Fruit fly (Drosophila melanogaster) whole organism, embryonic: ENCODE results near the gene CG17781.

ENCODE experiments used
- Ada2b ChIP-seq: fragments of 200-800 bp; sonication (Bioruptor generic); IDR thresholded peaks from 2 replicates; pipeline ENCODE4 v1.3.6; 2022; ENCODE audit warnings: missing biosample characterization, missing genetic modification characterization
- CG10209 ChIP-seq: fragments of 200-800 bp; sonication (Bioruptor generic); optimal IDR thresholded peaks from 3 replicates; lab custom pipeline; 2017; ENCODE audit warnings: missing biosample characterization, mild to moderate bottlenecking, missing genetic modification characterization, missing genetic modification reagents
- CG10959 ChIP-seq: fragments of 200-800 bp; sonication (Bioruptor generic); IDR thresholded peaks from 2 replicates; pipeline ENCODE4 v1.3.6; 2022; ENCODE audit warnings: missing biosample characterization, missing genetic modification characterization
- CG11085 ChIP-seq: fragments of 200-800 bp; sonication (Bioruptor generic); IDR thresholded peaks from 2 replicates; pipeline ENCODE4 v1.3.6; 2022; ENCODE audit warnings: missing biosample characterization, missing genetic modification characterization
- CG12299 ChIP-seq: fragments of 200-800 bp; sonication (Bioruptor generic); optimal IDR thresholded peaks from 2 replicates; lab custom pipeline; 2018; ENCODE audit warnings: missing biosample characterization, mild to moderate bottlenecking, missing genetic modification characterization
- CG13894 ChIP-seq: fragments of 200-800 bp; sonication (Bioruptor generic); optimal IDR thresholded peaks from 3 replicates; lab custom pipeline; 2018; ENCODE audit warnings: missing biosample characterization, mild to moderate bottlenecking, missing genetic modification characterization, moderate library complexity
- CG2202 ChIP-seq: fragments of 200-800 bp; sonication (Bioruptor generic); optimal IDR thresholded peaks from 2 replicates; lab custom pipeline; 2018; ENCODE audit warnings: missing biosample characterization, mild to moderate bottlenecking, missing genetic modification characterization
- CG32532 ChIP-seq: fragments of 200-800 bp; sonication (Bioruptor generic); IDR thresholded peaks from 2 replicates; pipeline ENCODE4 v1.3.6; 2022; ENCODE audit warnings: missing biosample characterization, missing genetic modification characterization
- CG32767 ChIP-seq: fragments of 200-800 bp; sonication (Bioruptor generic); IDR thresholded peaks from 2 replicates; pipeline ENCODE4 v1.3.6; 2022; ENCODE audit warnings: missing biosample characterization, missing genetic modification characterization
- CG42726 ChIP-seq: fragments of 200-800 bp; sonication (Bioruptor generic); IDR thresholded peaks from 2 replicates; pipeline ENCODE4 v1.3.6; 2022; ENCODE audit warnings: missing biosample characterization, missing genetic modification characterization; ENCODE audit not compliant: partially characterized antibody
- CG43689 ChIP-seq: fragments of 200-800 bp; sonication (Bioruptor generic); IDR thresholded peaks from 2 replicates; pipeline ENCODE4 v1.3.6; 2022; ENCODE audit warnings: missing biosample characterization, missing genetic modification characterization
- CG4404 ChIP-seq: fragments of 200-800 bp; sonication (Bioruptor generic); IDR thresholded peaks from 2 replicates; pipeline ENCODE4 v1.3.6; 2022; ENCODE audit warnings: missing biosample characterization, missing genetic modification characterization
- CG6765 ChIP-seq: fragments of 200-800 bp; sonication (Bioruptor generic); optimal IDR thresholded peaks from 3 replicates; lab custom pipeline; 2017; ENCODE audit warnings: missing biosample characterization, mild to moderate bottlenecking, missing genetic modification characterization
- CG6791 ChIP-seq: fragments of 200-800 bp; sonication (Bioruptor generic); IDR thresholded peaks from 3 replicates; pipeline ENCODE4 v1.3.6; 2022; ENCODE audit warnings: missing biosample characterization, missing genetic modification characterization; ENCODE audit not compliant: partially characterized antibody
- CG7839 ChIP-seq: fragments of 200-800 bp; sonication (Bioruptor generic); optimal IDR thresholded peaks from 3 replicates; lab custom pipeline; 2018; ENCODE audit warnings: missing biosample characterization, mild to moderate bottlenecking, missing genetic modification characterization, moderate library complexity
- CG7987 ChIP-seq: fragments of 200-800 bp; sonication (Bioruptor generic); optimal IDR thresholded peaks from 2 replicates; lab custom pipeline; 2018; ENCODE audit warnings: missing biosample characterization, mild to moderate bottlenecking, missing genetic modification characterization, moderate library complexity
- Doc2 ChIP-seq: fragments of 200-800 bp; sonication (Bioruptor generic); IDR thresholded peaks from 2 replicates; pipeline ENCODE4 v1.3.6; 2022; ENCODE audit warnings: missing biosample characterization, missing genetic modification characterization
- E2f1 ChIP-seq: fragments of 200-800 bp; sonication (Bioruptor generic); IDR thresholded peaks from 2 replicates; pipeline ENCODE4 v1.3.6; 2022; ENCODE audit warnings: missing biosample characterization, missing genetic modification characterization
- E2f2 ChIP-seq: fragments of 200-800 bp; sonication (Bioruptor generic); IDR thresholded peaks from 2 replicates; pipeline ENCODE4 v1.3.6; 2022; ENCODE audit warnings: missing biosample characterization, missing genetic modification characterization
- GATAe ChIP-seq: fragments of 200-800 bp; sonication (Bioruptor generic); conservative IDR thresholded peaks from 2 replicates; pipeline ENCODE4 v1.3.6; 2022; ENCODE audit warnings: missing biosample characterization, missing genetic modification characterization
- HmgZ ChIP-seq: fragments of 200-800 bp; sonication (Bioruptor generic); optimal IDR thresholded peaks from 2 replicates; lab custom pipeline; 2018; ENCODE audit warnings: missing biosample characterization, mild to moderate bottlenecking, missing genetic modification characterization
- MBD-R2 ChIP-seq: fragments of 200-800 bp; sonication (Bioruptor generic); IDR thresholded peaks from 2 replicates; pipeline ENCODE4 v1.3.6; 2022; ENCODE audit warnings: missing biosample characterization, missing genetic modification characterization
- Mrtf ChIP-seq: fragments of 200-800 bp; sonication (Bioruptor generic); IDR thresholded peaks from 3 replicates; pipeline ENCODE4 v1.3.6; 2022; ENCODE audit warnings: missing biosample characterization, missing genetic modification characterization
- Myb ChIP-seq: fragments of 200-800 bp; sonication (Bioruptor generic); optimal IDR thresholded peaks from 2 replicates; lab custom pipeline; 2016; ENCODE audit warnings: missing biosample characterization, missing genetic modification characterization
- Scr ChIP-seq: fragments of 200-800 bp; sonication (Bioruptor generic); IDR thresholded peaks from 2 replicates; pipeline ENCODE4 v1.3.6; 2022; ENCODE audit warnings: missing biosample characterization, missing genetic modification characterization; ENCODE audit not compliant: partially characterized antibody
- Sry-δ ChIP-seq: fragments of 200-800 bp; sonication (Bioruptor generic); optimal IDR thresholded peaks from 2 replicates; lab custom pipeline; 2016; ENCODE audit warnings: missing biosample characterization, missing genetic modification characterization
- amos ChIP-seq: fragments of 200-800 bp; sonication (Bioruptor generic); IDR thresholded peaks from 2 replicates; pipeline ENCODE4 v1.3.6; 2022; ENCODE audit warnings: missing biosample characterization, missing genetic modification characterization; ENCODE audit not compliant: partially characterized antibody
- ara ChIP-seq: fragments of 200-800 bp; sonication (Bioruptor generic); IDR thresholded peaks from 2 replicates; pipeline ENCODE4 v1.3.6; 2022; ENCODE audit warnings: missing biosample characterization, missing genetic modification characterization
- chif ChIP-seq, 2 experiments: fragments of 200-800 bp; sonication (Bioruptor generic); optimal IDR thresholded peaks; 3 replicates each; lab custom pipeline; 2016; ENCODE audit warnings: missing biosample characterization in 2 of 2, missing genetic modification characterization in 2 of 2
- crol ChIP-seq: fragments of 200-800 bp; sonication (Bioruptor generic); IDR thresholded peaks from 2 replicates; pipeline ENCODE4 v1.3.6; 2022; ENCODE audit warnings: missing biosample characterization, missing genetic modification characterization
- dm ChIP-seq: fragments of 200-800 bp; sonication (Bioruptor generic); optimal IDR thresholded peaks from 3 replicates; lab custom pipeline; 2016; ENCODE audit warnings: missing biosample characterization, missing genetic modification characterization
- dmrt11E ChIP-seq: fragments of 200-800 bp; sonication (Bioruptor generic); optimal IDR thresholded peaks from 3 replicates; lab custom pipeline; 2018; ENCODE audit warnings: missing biosample characterization, mild to moderate bottlenecking, missing genetic modification characterization, moderate library complexity
- eyg ChIP-seq: fragments of 200-800 bp; sonication (Bioruptor generic); optimal IDR thresholded peaks from 3 replicates; lab custom pipeline; 2016; ENCODE audit warnings: missing biosample characterization, missing genetic modification characterization
- grau ChIP-seq: fragments of 200-800 bp; optimal IDR thresholded peaks from 3 replicates; lab custom pipeline; 2019; ENCODE audit warnings: missing biosample characterization, mild to moderate bottlenecking, missing genetic modification characterization, moderate library complexity
- h ChIP-seq: fragments of >200 bp; optimal IDR thresholded peaks from 2 replicates; lab custom pipeline; 2017
- ham ChIP-seq: fragments of 200-800 bp; sonication (Bioruptor generic); IDR thresholded peaks from 2 replicates; pipeline ENCODE4 v1.3.6; 2022; ENCODE audit warnings: missing biosample characterization, missing genetic modification characterization
- insv ChIP-seq, 2 experiments: fragments of 200-800 bp; sonication (Bioruptor generic); optimal IDR thresholded peaks; 3 replicates each; lab custom pipeline; 2016 to 2018; ENCODE audit warnings: missing biosample characterization in 2 of 2, missing genetic modification characterization in 2 of 2
- jumu ChIP-seq: fragments of 200-800 bp; sonication (Bioruptor generic); optimal IDR thresholded peaks from 3 replicates; lab custom pipeline; 2016; ENCODE audit warnings: missing biosample characterization, missing genetic modification characterization
- lab ChIP-seq: fragments of 200-800 bp; sonication (Bioruptor generic); optimal IDR thresholded peaks from 3 replicates; lab custom pipeline; 2017; ENCODE audit warnings: missing biosample characterization, missing genetic modification characterization, mild to moderate bottlenecking, moderate library complexity, missing genetic modification reagents
- lmd ChIP-seq: fragments of 200-800 bp; sonication (Bioruptor generic); IDR thresholded peaks from 2 replicates; pipeline ENCODE4 v1.3.6; 2022; ENCODE audit warnings: missing biosample characterization, missing genetic modification characterization
- maf-S ChIP-seq: fragments of 200-800 bp; sonication (Bioruptor generic); optimal IDR thresholded peaks from 2 replicates; lab custom pipeline; 2016; ENCODE audit warnings: missing biosample characterization, missing genetic modification characterization
- row ChIP-seq: fragments of 200-800 bp; sonication (Bioruptor generic); IDR thresholded peaks from 3 replicates; pipeline ENCODE4 v1.3.6; 2022; ENCODE audit warnings: missing biosample characterization, missing genetic modification characterization
- sens ChIP-seq: fragments of 200-800 bp; sonication (Bioruptor generic); peaks from one replicate; lab custom pipeline; 2016; ENCODE audit warnings: missing biosample characterization, missing genetic modification characterization
- slp2 ChIP-seq: fragments of 200-800 bp; sonication (Bioruptor generic); optimal IDR thresholded peaks from 2 replicates; lab custom pipeline; 2016; ENCODE audit warnings: missing biosample characterization, missing genetic modification characterization
- sna ChIP-seq: fragments of 200-800 bp; sonication (Bioruptor generic); IDR thresholded peaks from 2 replicates; pipeline ENCODE4 v1.3.6; 2022; ENCODE audit warnings: missing biosample characterization, missing genetic modification characterization; ENCODE audit not compliant: partially characterized antibody
- ssp ChIP-seq: fragments of 200-800 bp; sonication (Bioruptor generic); IDR thresholded peaks from 2 replicates; pipeline ENCODE4 v1.3.6; 2022; ENCODE audit warnings: missing biosample characterization, missing genetic modification characterization
- trem ChIP-seq: fragments of 200-800 bp; optimal IDR thresholded peaks from 3 replicates; lab custom pipeline; 2019; ENCODE audit warnings: missing biosample characterization, mild to moderate bottlenecking, missing genetic modification characterization, moderate library complexity
- vnd ChIP-seq: fragments of 200-800 bp; sonication (Bioruptor generic); IDR thresholded peaks from 3 replicates; pipeline ENCODE4 v1.3.6; 2022; ENCODE audit warnings: missing biosample characterization, missing genetic modification characterization; ENCODE audit not compliant: partially characterized antibody

CG17781 gene

DNA sequence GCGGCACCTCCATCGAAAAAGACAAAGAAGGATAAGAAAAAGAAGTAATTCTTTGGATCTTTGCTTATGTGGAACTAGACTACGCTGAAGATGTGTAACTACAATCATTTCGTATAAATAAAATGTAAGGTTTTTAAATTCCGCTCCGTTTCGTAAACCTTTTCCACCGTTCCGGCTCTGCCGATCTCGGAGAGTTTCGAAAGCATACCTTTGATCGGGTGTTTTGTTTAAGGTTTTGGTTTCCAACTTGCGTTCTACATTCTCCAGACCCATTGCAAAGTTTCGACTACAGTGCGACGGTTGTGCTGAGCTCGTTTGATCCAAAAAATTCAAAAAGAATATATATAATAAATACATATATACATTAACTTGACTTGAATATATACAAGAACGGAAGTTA is 38.8 kb downstream of the CG17781 start, which contains the start of gene CG6432:
CG6432 (plus strand) TSS at position 301 of the 400 bp plus-strand sequence.
- TF ChIP-seq h (lab: Kevin White, UChicago) (no peak), E2f2 (no peak), Doc2 (no peak), CG6765 (GFP tag; lab: Kevin White, UChicago) (no peak)

dm6 chr3R:24333182-24333808 is 42.2 kb downstream of the CG17781 start, which contains the start of the genes Rrp5 and Dis3:
Gene Rrp5 (minus strand): TSS chr3R:24333316.
Gene Dis3 (plus strand): TSS chr3R:24333433.
- TF ChIP-seq Sry-δ (GFP tag; lab: Kevin White, UChicago) (peak; percentile 65), Scr (GFP tag; lab: Robert Waterston, UW) (peak; percentile 8; the same call in 1 of the 2 replicates), trem (tag; lab: Kevin White, UChicago) (peak; percentile 82), Ada2b (GFP tag; lab: Robert Waterston, UW) (peak; percentile 32; the same call in 1 of the 2 replicates), CG32532 (GFP tag; lab: Robert Waterston, UW) (peak; percentile 65), CG12299 (tag; lab: Kevin White, UChicago) (no peak), chif (GFP tag; optimal IDR thresholded peaks at IDR 0.05; lab: Kevin White, UChicago) (peak in 1 of 2 experiments; percentile 24), maf-S (GFP tag; lab: Kevin White, UChicago) (peak; percentile 41), ham (GFP tag; lab: Robert Waterston, UW) (no peak), insv (GFP tag; optimal IDR thresholded peaks at IDR 0.05; lab: Kevin White, UChicago) (no peak), sens (GFP tag; lab: Kevin White, UChicago) (peak; percentile 93), CG2202 (tag; lab: Kevin White, UChicago) (no peak), CG42726 (0 out of 2 replicates have a peak, but pooled peaks have one; percentile 65), lab (no peak), CG4404 (GFP tag; lab: Robert Waterston, UW) (no peak), vnd (GFP tag; lab: Robert Waterston, UW) (0 out of 3 replicates have a peak, but pooled peaks have one; percentile 26), CG11085 (peak; percentile 42; the same call in 1 of the 2 replicates), ara (GFP tag; lab: Robert Waterston, UW) (0 out of 2 replicates have a peak, but pooled peaks have one; percentile 50), grau (tag; lab: Kevin White, UChicago) (no peak), GATAe (GFP tag; lab: Robert Waterston, UW) (peak; percentile 85), HmgZ (tag; lab: Kevin White, UChicago) (peak; percentile 84), sna (0 out of 2 replicates have a peak, but pooled peaks have one; percentile 30), CG13894 (no peak), dm (GFP tag; lab: Kevin White, UChicago) (peak; percentile 100), eyg (GFP tag; lab: Kevin White, UChicago) (no peak), CG32767 (GFP tag; lab: Robert Waterston, UW) (peak; percentile 31; the same call in 1 of the 2 replicates), ssp (GFP tag; lab: Robert Waterston, UW) (peak; percentile 96), E2f1 (GFP tag; lab: Robert Waterston, UW) (0 out of 2 replicates have a peak, but pooled peaks have one; percentile 22), CG43689 (GFP tag; lab: Robert Waterston, UW) (no peak), CG10959 (GFP tag; lab: Robert Waterston, UW) (peak; percentile 18; the same call in 1 of the 2 replicates), crol (GFP tag; lab: Robert Waterston, UW) (no peak), CG7987 (GFP tag; lab: Kevin White, UChicago) (peak; percentile 26), Mrtf (peak; percentile 42; the same call in 1 of the 3 replicates), amos (GFP tag; lab: Robert Waterston, UW) (peak; percentile 58), row (peak; percentile 78), jumu (GFP tag; lab: Kevin White, UChicago) (peak; percentile 39), Myb (GFP tag; lab: Kevin White, UChicago) (peak; percentile 73), CG7839 (tag; lab: Kevin White, UChicago) (no peak), MBD-R2 (GFP tag; lab: Robert Waterston, UW) (peak; percentile 99), lmd (GFP tag; lab: Robert Waterston, UW) (peak; percentile 56), dmrt11E (tag; lab: Kevin White, UChicago) (no peak), slp2 (GFP tag; lab: Kevin White, UChicago) (no peak), CG6791 (GFP tag; lab: Robert Waterston, UW) (peak; percentile 66; the same call in 2 of the 3 replicates), CG10209 (GFP tag; lab: Kevin White, UChicago) (no peak)
